Worm (Caenorhabditis elegans): ENCODE results near the gene K01A2.4.

DNA sequence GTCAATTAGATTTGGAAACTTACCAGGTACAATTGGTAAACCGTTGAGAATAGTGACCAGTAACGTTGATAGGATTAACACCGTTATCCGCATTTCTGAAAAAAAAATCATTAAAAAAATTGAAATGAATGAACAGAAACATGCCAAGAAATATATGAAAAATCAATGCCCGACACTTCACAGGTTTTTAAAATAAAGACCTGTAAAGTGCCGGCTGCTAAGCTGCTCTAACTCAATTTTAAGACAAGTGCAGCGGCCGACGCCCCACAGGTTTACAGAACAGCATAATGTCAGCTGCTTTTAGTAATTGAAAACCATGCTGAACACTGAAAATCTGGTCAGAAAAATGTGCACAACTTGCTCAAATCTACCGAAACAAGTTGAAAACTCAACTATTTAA is 25.2 kb downstream of the K01A2.4 start, which contains the start of gene cbn-1:
- no peak for TF ChIP-seq pat-9 (tag; optimal IDR thresholded peaks at IDR 0.05)
- TF ChIP-seq ama-1 (optimal IDR thresholded peaks at IDR 0.05): no peak
- no peak for TF ChIP-seq ceh-30 (tag; optimal IDR thresholded peaks at IDR 0.05)
- TF ChIP-seq pha-2 (tag; optimal IDR thresholded peaks at IDR 0.05): no peak
- no peak for TF ChIP-seq T23F11.4 (GFP tag; optimal IDR thresholded peaks at IDR 0.05)
- no peak for TF ChIP-seq pqm-1 (tag; optimal IDR thresholded peaks at IDR 0.05)
- no peak for TF ChIP-seq C38D4.7 (GFP tag; optimal IDR thresholded peaks at IDR 0.05)
- TF ChIP-seq C08G9.2 (tag; optimal IDR thresholded peaks at IDR 0.05): no peak
- TF ChIP-seq ahr-1 (tag; optimal IDR thresholded peaks at IDR 0.05): no peak
- TF ChIP-seq nfya-1 (tag; optimal IDR thresholded peaks at IDR 0.05): no peak
- no peak for TF ChIP-seq ceh-48 (tag; optimal IDR thresholded peaks at IDR 0.05)
- TF ChIP-seq fax-1 (tag; optimal IDR thresholded peaks at IDR 0.05): no peak
- no peak for TF ChIP-seq pha-4 (tag; optimal IDR thresholded peaks at IDR 0.05)
- TF ChIP-seq tbx-2 (tag; optimal IDR thresholded peaks at IDR 0.05): no peak

Measured in whole organism, late embryonic.